Worm (Caenorhabditis elegans): ENCODE data around the gene col-148.

The col-148 gene

DNA sequence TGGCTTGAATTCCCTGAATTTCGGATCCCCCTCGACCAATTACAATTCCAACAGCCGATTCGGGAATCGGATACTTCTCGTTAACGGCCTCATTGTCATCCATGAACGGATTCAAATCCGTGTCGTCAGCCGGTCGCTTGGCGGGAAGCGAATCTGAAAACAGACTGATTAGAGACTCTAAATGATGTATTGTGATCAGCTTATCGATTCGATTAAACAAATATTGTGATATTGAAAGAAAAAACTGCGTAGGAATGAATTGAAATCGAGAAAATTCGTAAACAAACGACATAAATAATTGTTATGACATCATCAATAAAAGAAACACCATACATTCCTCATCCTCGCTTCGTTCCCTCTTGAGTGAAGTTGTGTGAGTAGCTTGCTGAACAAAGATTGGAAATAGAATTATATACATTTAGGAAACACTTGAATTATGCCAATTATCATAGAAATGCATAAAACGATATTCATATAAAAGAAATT, 3.6 kb upstream of the col-148 start:
- TF ChIP-seq madf-9 (GFP tag; conservative IDR thresholded peaks at IDR 0.05) (no peak), ceh-62 (tag; optimal IDR thresholded peaks at IDR 0.05) (no peak), ces-1 (GFP tag; optimal IDR thresholded peaks at IDR 0.05) (no peak), php-3 (GFP tag; IDR thresholded peaks at IDR 0.05) (no peak), daf-8 (GFP tag; IDR thresholded peaks at IDR 0.05) (no peak), T20F7.1 (GFP tag; optimal IDR thresholded peaks at IDR 0.05) (no peak), daf-12 (tag; optimal IDR thresholded peaks at IDR 0.05) (no peak), nhr-111 (GFP tag; optimal IDR thresholded peaks at IDR 0.05) (no peak), hmg-1.1 (GFP tag; IDR thresholded peaks at IDR 0.05) (no peak), aha-1 (tag) (no peak), duxl-1 (tag; optimal IDR thresholded peaks at IDR 0.05; ENCODE audit: poor library complexity) (no peak), R02D3.7 (tag; optimal IDR thresholded peaks at IDR 0.05) (no peak), ctbp-1 (GFP tag; IDR thresholded peaks at IDR 0.05) (0 out of 2 replicates have a peak, but pooled peaks have one; percentile 49), mxl-3 (GFP tag; optimal IDR thresholded peaks at IDR 0.05) (no peak), nhr-237 (tag; optimal IDR thresholded peaks at IDR 0.05) (no peak), jun-1 (tag; optimal IDR thresholded peaks at IDR 0.05) (no peak), nhr-28 (tag; optimal IDR thresholded peaks at IDR 0.05) (no peak), dmd-9 (GFP tag; IDR thresholded peaks at IDR 0.05) (no peak), unc-39 (tag; optimal IDR thresholded peaks at IDR 0.05) (no peak), madf-5 (GFP tag; IDR thresholded peaks at IDR 0.05) (no peak), Y75B8A.6 (GFP tag; IDR thresholded peaks at IDR 0.05) (0 out of 2 replicates have a peak, but pooled peaks have one; percentile 79), F26F4.8 (GFP tag; conservative IDR thresholded peaks at IDR 0.05) (no peak), ama-1 (optimal IDR thresholded peaks at IDR 0.05) (peak; percentile 87), ceh-28 (tag; optimal IDR thresholded peaks at IDR 0.05) (no peak), snpc-1.2 (GFP tag; IDR thresholded peaks at IDR 0.05) (no peak), lsy-2 (tag; optimal IDR thresholded peaks at IDR 0.05) (no peak), hlh-11 (tag; optimal IDR thresholded peaks at IDR 0.05) (no peak), dmd-6 (GFP tag; IDR thresholded peaks at IDR 0.05) (no peak), F37D6.2 (tag; optimal IDR thresholded peaks at IDR 0.05) (no peak), lim-7 (GFP tag; IDR thresholded peaks at IDR 0.05) (no peak), F10B5.3 (tag; optimal IDR thresholded peaks at IDR 0.05) (no peak), gei-8 (GFP tag; optimal IDR thresholded peaks at IDR 0.05) (no peak), nhr-10 (tag; optimal IDR thresholded peaks at IDR 0.05) (no peak), nhr-76 (tag; optimal IDR thresholded peaks at IDR 0.05) (no peak), spr-1 (tag; optimal IDR thresholded peaks at IDR 0.05) (no peak), lin-1 (GFP tag; IDR thresholded peaks at IDR 0.05) (no peak; the same call in 1 of the 2 replicates), nhr-77 (tag; optimal IDR thresholded peaks at IDR 0.05) (no peak), fkh-10 (GFP tag; optimal IDR thresholded peaks at IDR 0.05) (no peak), ceh-32 (tag; optimal IDR thresholded peaks at IDR 0.05; ENCODE audit: poor library complexity) (no peak), daf-16 (GFP tag; optimal IDR thresholded peaks at IDR 0.05) (no peak), daf-16 (tag; optimal IDR thresholded peaks at IDR 0.05) (no peak), nhr-102 (tag; optimal IDR thresholded peaks at IDR 0.05) (no peak), egl-43 (GFP tag; IDR thresholded peaks at IDR 0.05) (no peak), unc-62 (GFP tag; optimal IDR thresholded peaks at IDR 0.05 in 1 of 2) (no peak), unc-62 (tag; optimal IDR thresholded peaks at IDR 0.05) (no peak), tag-97 (GFP tag; IDR thresholded peaks at IDR 0.05) (no peak), pqm-1 (tag; optimal IDR thresholded peaks at IDR 0.05) (no peak), ceh-82 (tag; optimal IDR thresholded peaks at IDR 0.05) (no peak), ZK337.2 (GFP tag; IDR thresholded peaks at IDR 0.05) (no peak), arid-1 (GFP tag; conservative IDR thresholded peaks at IDR 0.05) (0 out of 2 replicates have a peak, but pooled peaks have one; percentile 6), F44E2.7 (GFP tag; IDR thresholded peaks at IDR 0.05) (no peak), zfp-3 (GFP tag; conservative IDR thresholded peaks at IDR 0.05) (no peak), nhr-25 (tag; optimal IDR thresholded peaks at IDR 0.05; ENCODE audit: borderline replicate concordance, insufficient read depth) (no peak)

Data from whole organism, L4 larva.